Fruit fly (Drosophila melanogaster): ENCODE data around the gene CG1113.

CG1113 gene

dm6 chr3R:5277735-5278134 is 24.8 kb downstream of the CG1113 start, which contains the start of gene CG31538:
Gene CG31538, minus strand, starts transcription at chr3R:5277835.
- TF ChIP-seq D1 (tag; optimal IDR thresholded peaks at IDR 0.05): no peak
- no peak for TF ChIP-seq Ets98B (GFP tag; IDR thresholded peaks at IDR 0.05)
- no peak for TF ChIP-seq gl (tag; optimal IDR thresholded peaks at IDR 0.05)
- TF ChIP-seq CG8301 (tag; optimal IDR thresholded peaks at IDR 0.05): no peak
- no peak for TF ChIP-seq rn (GFP tag; IDR thresholded peaks at IDR 0.05)
- TF ChIP-seq CG32121 (GFP tag; IDR thresholded peaks at IDR 0.05): no peak

dm6 chr3R:5278627-5279026 is 25.7 kb downstream of the CG1113 start:
- TF ChIP-seq CG13204 (GFP tag; optimal IDR thresholded peaks at IDR 0.05) (no peak), CG8159 (tag; optimal IDR thresholded peaks at IDR 0.05) (no peak), D1 (tag; optimal IDR thresholded peaks at IDR 0.05) (no peak), CG8301 (tag; optimal IDR thresholded peaks at IDR 0.05) (no peak), CG10348 (GFP tag; IDR thresholded peaks at IDR 0.05) (no peak), EcR (GFP tag; optimal IDR thresholded peaks at IDR 0.05) (no peak), CG15710 (tag; optimal IDR thresholded peaks at IDR 0.05) (no peak)

dm6 chr3R:5279609-5280164 is 26.7 kb downstream of the CG1113 start:
- TF ChIP-seq CG4496 (GFP tag; IDR thresholded peaks at IDR 0.05) (0 out of 3 replicates have a peak, but pooled peaks have one; percentile 32), D1 (tag; optimal IDR thresholded peaks at IDR 0.05) (no peak)

dm6 chr3R:5280380-5280779 is 27.4 kb downstream of the CG1113 start:
- TF ChIP-seq CG14655 (GFP tag; optimal IDR thresholded peaks at IDR 0.05) (no peak), CG10348 (GFP tag; IDR thresholded peaks at IDR 0.05) (no peak), Pif1B (GFP tag; optimal IDR thresholded peaks at IDR 0.05) (no peak), CG8301 (tag; optimal IDR thresholded peaks at IDR 0.05) (no peak), CG9948 (tag; optimal IDR thresholded peaks at IDR 0.05) (no peak), D1 (tag; optimal IDR thresholded peaks at IDR 0.05) (no peak), Ets98B (GFP tag; IDR thresholded peaks at IDR 0.05) (no peak), Pif1A (GFP tag; optimal IDR thresholded peaks at IDR 0.05) (no peak), Snoo (tag; optimal IDR thresholded peaks at IDR 0.05) (no peak), CG8159 (tag; optimal IDR thresholded peaks at IDR 0.05) (no peak), CG17806 (tag; optimal IDR thresholded peaks at IDR 0.05) (no peak), CG34367 (tag; optimal IDR thresholded peaks at IDR 0.05) (no peak), EcR (GFP tag; optimal IDR thresholded peaks at IDR 0.05) (no peak), CG13204 (GFP tag; optimal IDR thresholded peaks at IDR 0.05) (no peak), rn (GFP tag; IDR thresholded peaks at IDR 0.05) (no peak), fd96Ca (GFP tag; IDR thresholded peaks at IDR 0.05) (no peak), gl (tag; optimal IDR thresholded peaks at IDR 0.05) (no peak), CG15710 (tag; optimal IDR thresholded peaks at IDR 0.05) (no peak), CG4496 (GFP tag; IDR thresholded peaks at IDR 0.05) (no peak), CG12605 (GFP tag; IDR thresholded peaks at IDR 0.05) (no peak)

- TF ChIP-seq EcR (GFP tag; optimal IDR thresholded peaks at IDR 0.05): peak; percentile 63
- peak; percentile 55 for TF ChIP-seq CG12605 (GFP tag; IDR thresholded peaks at IDR 0.05)
- peak; percentile 33; the same call in 1 of the 2 replicates for TF ChIP-seq CG32121 (GFP tag; IDR thresholded peaks at IDR 0.05)
- no peak for TF ChIP-seq CG9948 (tag; optimal IDR thresholded peaks at IDR 0.05)
- TF ChIP-seq Ets98B (GFP tag; IDR thresholded peaks at IDR 0.05): no peak; the same call in 1 of the 2 replicates
- TF ChIP-seq CG13204 (GFP tag; optimal IDR thresholded peaks at IDR 0.05): peak; percentile 13
- peak; percentile 33 for TF ChIP-seq Snoo (tag; optimal IDR thresholded peaks at IDR 0.05)
- peak; percentile 60; the same call in 2 of the 3 replicates for TF ChIP-seq CG4496 (GFP tag; IDR thresholded peaks at IDR 0.05)
- TF ChIP-seq fd96Ca (GFP tag; IDR thresholded peaks at IDR 0.05): peak; percentile 49; the same call in 1 of the 3 replicates
- TF ChIP-seq Pif1A (GFP tag; optimal IDR thresholded peaks at IDR 0.05): peak; percentile 34
Measured at dm6 chr3R:5281094-5281493, 28.1 kb downstream of the CG1113 start.

dm6 chr3R:5282755-5283359 is 29.9 kb downstream of the CG1113 start:
- TF ChIP-seq CG8301 (tag; optimal IDR thresholded peaks at IDR 0.05) (no peak), CG8159 (tag; optimal IDR thresholded peaks at IDR 0.05) (no peak), CG4496 (GFP tag; IDR thresholded peaks at IDR 0.05) (peak; percentile 74), CG10348 (GFP tag; IDR thresholded peaks at IDR 0.05) (no peak), Pif1A (GFP tag; optimal IDR thresholded peaks at IDR 0.05) (no peak), Pif1B (GFP tag; optimal IDR thresholded peaks at IDR 0.05) (no peak), CG14655 (GFP tag; optimal IDR thresholded peaks at IDR 0.05) (no peak), CG34367 (tag; optimal IDR thresholded peaks at IDR 0.05) (no peak), CG13204 (GFP tag; optimal IDR thresholded peaks at IDR 0.05) (peak; percentile 76), D1 (tag; optimal IDR thresholded peaks at IDR 0.05) (no peak), CG15710 (tag; optimal IDR thresholded peaks at IDR 0.05) (no peak), EcR (GFP tag; optimal IDR thresholded peaks at IDR 0.05) (peak; percentile 17), CG12605 (GFP tag; IDR thresholded peaks at IDR 0.05) (peak; percentile 95), Ets98B (GFP tag; IDR thresholded peaks at IDR 0.05) (peak; percentile 72), fd96Ca (GFP tag; IDR thresholded peaks at IDR 0.05) (peak; percentile 69; the same call in 1 of the 3 replicates), Snoo (tag; optimal IDR thresholded peaks at IDR 0.05) (no peak), CG17806 (tag; optimal IDR thresholded peaks at IDR 0.05) (no peak), CG9948 (tag; optimal IDR thresholded peaks at IDR 0.05) (no peak), gl (tag; optimal IDR thresholded peaks at IDR 0.05) (no peak), rn (GFP tag; IDR thresholded peaks at IDR 0.05) (no peak), CG32121 (GFP tag; IDR thresholded peaks at IDR 0.05) (no peak; the same call in 1 of the 2 replicates)

Data from whole organism, pupa.